Worm (Caenorhabditis elegans) whole organism, L4 larva: Measurements from ENCODE around the gene C14A4.7.

Experiments
- R02D3.7 ChIP-seq: fragments of 150-350 bp; sonication (generic microtip); optimal IDR thresholded peaks from 3 replicates; lab custom pipeline; 2014; ENCODE audit warnings: missing biosample characterization, missing genetic modification characterization
- Y105C5A.15 ChIP-seq: fragments of 200-800 bp; sonication (Bioruptor generic); IDR thresholded peaks from 2 replicates; pipeline ENCODE4 v1.3.6; 2022; ENCODE audit warnings: missing genetic modification characterization, missing compliant biosample characterization
- Y48G9A.11 ChIP-seq: fragments of 200-800 bp; sonication (Bioruptor generic); IDR thresholded peaks from 2 replicates; pipeline ENCODE4 v1.3.6; 2022; ENCODE audit warnings: missing genetic modification reagents, missing genetic modification characterization, missing compliant biosample characterization
- Y5F2A.4 ChIP-seq: fragments of 200-800 bp; sonication (Bioruptor generic); optimal IDR thresholded peaks from 2 replicates; lab custom pipeline; 2018; ENCODE audit warnings: mild to moderate bottlenecking, missing genetic modification characterization, missing compliant biosample characterization
- ZK337.2 ChIP-seq: fragments of 200-800 bp; sonication (Bioruptor generic); IDR thresholded peaks from 2 replicates; pipeline ENCODE4 v1.3.6; 2022; ENCODE audit warnings: missing genetic modification reagents, missing genetic modification characterization, missing compliant biosample characterization
- aha-1 ChIP-seq: fragments of 150-350 bp; peaks from one replicate; lab custom pipeline; 2014; ENCODE audit warnings: missing biosample characterization, missing genetic modification characterization
- ceh-20 ChIP-seq: fragments of 200-800 bp; sonication (Bioruptor generic); IDR thresholded peaks from 2 replicates; pipeline ENCODE4 v1.3.6; 2022; ENCODE audit warnings: missing genetic modification reagents, missing genetic modification characterization, missing compliant biosample characterization
- ceh-44 ChIP-seq: fragments of 200-800 bp; sonication (Bioruptor generic); IDR thresholded peaks from 2 replicates; pipeline ENCODE4 v1.3.6; 2022; ENCODE audit warnings: missing genetic modification reagents, missing genetic modification characterization, missing compliant biosample characterization
- ceh-62 ChIP-seq: sonication (generic microtip); optimal IDR thresholded peaks from 2 replicates; lab custom pipeline; 2017; ENCODE audit warnings: missing biosample characterization, missing genetic modification characterization
- ceh-82 ChIP-seq: sonication (generic microtip); optimal IDR thresholded peaks from 2 replicates; lab custom pipeline; 2017; ENCODE audit warnings: missing biosample characterization, missing genetic modification characterization
- ces-1 ChIP-seq: fragments of 150-350 bp; sonication (generic microtip); optimal IDR thresholded peaks from 4 replicates; lab custom pipeline; 2014; ENCODE audit warnings: missing biosample characterization, missing genetic modification reagents, missing genetic modification characterization
- ctbp-1 ChIP-seq: fragments of 200-800 bp; sonication (Bioruptor generic); IDR thresholded peaks from 2 replicates; pipeline ENCODE4 v1.3.6; 2022; ENCODE audit warnings: missing genetic modification reagents, missing genetic modification characterization, missing compliant biosample characterization
- daf-16 ChIP-seq, 3 experiments: sonication (generic microtip); optimal IDR thresholded peaks; 2 replicates each; lab custom pipeline; 2016 to 2017; ENCODE audit warnings: missing genetic modification characterization in 3 of 3, missing genetic modification reagents in 3 of 3, mild to moderate bottlenecking in 2 of 3, missing compliant biosample characterization in 2 of 3, missing biosample characterization in 1 of 3, moderate library complexity in 1 of 3
- daf-19 ChIP-seq: fragments of 200-800 bp; sonication (Bioruptor generic); conservative IDR thresholded peaks from 2 replicates; pipeline ENCODE4 v1.3.6; 2022; ENCODE audit warnings: missing genetic modification characterization, missing compliant biosample characterization
- dmd-6 ChIP-seq: fragments of 200-800 bp; sonication (Bioruptor generic); IDR thresholded peaks from 2 replicates; pipeline ENCODE4 v1.3.6; 2022; ENCODE audit warnings: missing genetic modification reagents, missing genetic modification characterization, missing compliant biosample characterization
- dve-1 ChIP-seq: sonication (generic microtip); optimal IDR thresholded peaks from 2 replicates; lab custom pipeline; 2017; ENCODE audit warnings: antibody characterized with exemption, mild to moderate bottlenecking, missing genetic modification characterization, missing compliant biosample characterization; ENCODE audit not compliant: insufficient read depth
- hif-1 ChIP-seq, 2 experiments: sonication (generic microtip); optimal IDR thresholded peaks; 2 replicates each; lab custom pipeline; 2016 to 2017; ENCODE audit warnings: missing compliant biosample characterization in 2 of 2, missing genetic modification characterization in 2 of 2, missing genetic modification reagents in 2 of 2, missing genotype in 2 of 2, mild to moderate bottlenecking in 1 of 2
- hlh-11 ChIP-seq: fragments of 200-800 bp; sonication (Bioruptor generic); optimal IDR thresholded peaks from 2 replicates; lab custom pipeline; 2018; ENCODE audit warnings: mild to moderate bottlenecking, missing genetic modification characterization, missing compliant biosample characterization
- hlh-30 ChIP-seq: sonication (generic microtip); optimal IDR thresholded peaks from 2 replicates; lab custom pipeline; 2017; ENCODE audit warnings: antibody characterized with exemption, mild to moderate bottlenecking, missing genetic modification characterization, missing compliant biosample characterization; ENCODE audit not compliant: insufficient read depth
- hmg-1.1 ChIP-seq: fragments of 200-800 bp; sonication (Bioruptor generic); IDR thresholded peaks from 2 replicates; pipeline ENCODE4 v1.3.6; 2022; ENCODE audit warnings: missing genetic modification reagents, missing genetic modification characterization, missing compliant biosample characterization
- lin-1 ChIP-seq: fragments of 200-800 bp; sonication (Bioruptor generic); IDR thresholded peaks from 2 replicates; pipeline ENCODE4 v1.3.6; 2022; ENCODE audit warnings: missing genetic modification reagents, missing genetic modification characterization, missing compliant biosample characterization
- lin-29 ChIP-seq: fragments of 200-800 bp; sonication (Bioruptor generic); IDR thresholded peaks from 2 replicates; pipeline ENCODE4 v1.3.6; 2022; ENCODE audit warnings: missing genetic modification reagents, missing genetic modification characterization, missing compliant biosample characterization
- lin-38 ChIP-seq: fragments of 200-800 bp; sonication (Bioruptor generic); IDR thresholded peaks from 2 replicates; pipeline ENCODE4 v1.3.6; 2022; ENCODE audit warnings: missing genetic modification reagents, missing genetic modification characterization, missing compliant biosample characterization
- lsy-2 ChIP-seq, 2 experiments: fragments of 150-350 bp in 1 of 2; sonication (generic microtip) in 1 of 2; optimal IDR thresholded peaks; 2 replicates each; lab custom pipeline; 2014 to 2017; ENCODE audit warnings: missing biosample characterization in 2 of 2, missing genetic modification characterization in 2 of 2
- madf-9 ChIP-seq: fragments of 200-800 bp; sonication (Bioruptor generic); conservative IDR thresholded peaks from 2 replicates; pipeline ENCODE4 v1.3.6; 2022; ENCODE audit warnings: missing genetic modification reagents, missing genetic modification characterization, missing compliant biosample characterization
- mes-2 ChIP-seq: sonication (generic microtip); optimal IDR thresholded peaks from 2 replicates; lab custom pipeline; 2016; ENCODE audit warnings: missing genotype, mild to moderate bottlenecking, missing genetic modification characterization, missing compliant biosample characterization; ENCODE audit not compliant: poor library complexity, severe bottlenecking
- mxl-2 ChIP-seq: fragments of 200-800 bp; sonication (Bioruptor generic); conservative IDR thresholded peaks from 2 replicates; pipeline ENCODE4 v1.3.6; 2022; ENCODE audit warnings: missing genetic modification reagents, missing genetic modification characterization, missing compliant biosample characterization
- nhr-10 ChIP-seq: fragments of 150-350 bp; optimal IDR thresholded peaks from 2 replicates; lab custom pipeline; 2014; ENCODE audit warnings: missing biosample characterization, missing genetic modification characterization
- nhr-28 ChIP-seq: fragments of 150-350 bp; optimal IDR thresholded peaks from 2 replicates; lab custom pipeline; 2014; ENCODE audit warnings: missing biosample characterization, missing genetic modification characterization
- nhr-48 ChIP-seq: sonication (generic microtip); optimal IDR thresholded peaks from 2 replicates; lab custom pipeline; 2016; ENCODE audit warnings: mild to moderate bottlenecking, missing genetic modification characterization, missing compliant biosample characterization
- pqm-1 ChIP-seq: sonication (generic microtip); optimal IDR thresholded peaks from 2 replicates; lab custom pipeline; 2017; ENCODE audit warnings: missing biosample characterization, missing genetic modification characterization
- rbr-2 ChIP-seq: sonication (generic microtip); optimal IDR thresholded peaks from 2 replicates; lab custom pipeline; 2016; ENCODE audit warnings: missing genotype, missing genetic modification characterization, missing compliant biosample characterization
- saeg-2 ChIP-seq: fragments of 200-800 bp; sonication (Bioruptor generic); IDR thresholded peaks from 2 replicates; pipeline ENCODE4 v1.3.6; 2022; ENCODE audit warnings: missing genetic modification reagents, missing genetic modification characterization, missing compliant biosample characterization
- snpc-4 ChIP-seq: fragments of 150-350 bp; optimal IDR thresholded peaks from 2 replicates; lab custom pipeline; 2014; ENCODE audit warnings: missing biosample characterization, missing genetic modification characterization
- spr-3 ChIP-seq: fragments of 200-800 bp; sonication (Bioruptor generic); optimal IDR thresholded peaks from 2 replicates; lab custom pipeline; 2018; ENCODE audit warnings: mild to moderate bottlenecking, missing genetic modification characterization, missing compliant biosample characterization
- unc-62 ChIP-seq, 3 experiments: fragments of 150-350 bp in 1 of 3; sonication (generic microtip); optimal IDR thresholded peaks in 2 of 3; peaks in 1 of 3; 1 replicate in 1 of 3; 2 replicates in 2 of 3; lab custom pipeline; 2014 to 2017; ENCODE audit warnings: missing biosample characterization in 3 of 3, missing genetic modification characterization in 3 of 3, missing genetic modification reagents in 3 of 3, missing genotype in 1 of 3
- ztf-11 ChIP-seq: fragments of 150-350 bp; optimal IDR thresholded peaks from 2 replicates; lab custom pipeline; 2014; ENCODE audit warnings: missing biosample characterization, missing genetic modification characterization

C14A4.7 gene

ce11 chrII:10602184-10602583, 5.8 kb upstream of the C14A4.7 start, which contains the start of gene srv-2:
TSS of gene srv-2 (minus strand) at chrII:10602284.
- TF ChIP-seq ceh-62 (tag; lab: Kevin White, UChicago): no peak

ce11 chrII:10598970-10599369, 2.6 kb upstream of the C14A4.7 start, which contains the start of gene C14A4.9:
TSS of gene C14A4.9 (plus strand) at chrII:10599337.
- TF ChIP-seq ctbp-1 (GFP tag; lab: Robert Waterston, UW): no peak
- no peak for TF ChIP-seq hmg-1.1 (GFP tag; lab: Robert Waterston, UW)
- no peak for TF ChIP-seq hif-1 (tag; optimal IDR thresholded peaks at IDR 0.05; lab: Kevin White, UChicago)
- no peak for TF ChIP-seq rbr-2
- no peak for TF ChIP-seq aha-1 (tag; lab: Kevin White, UChicago)
- TF ChIP-seq mxl-2 (GFP tag; lab: Robert Waterston, UW): no peak
- TF ChIP-seq R02D3.7 (tag; lab: Kevin White, UChicago): no peak
- no peak for TF ChIP-seq Y48G9A.11 (GFP tag; lab: Robert Waterston, UW)
- no peak for TF ChIP-seq ztf-11 (tag; lab: Kevin White, UChicago)
- no peak for TF ChIP-seq mes-2 (tag; lab: Kevin White, UChicago)

ce11 chrII:10598039-10598438, 1.7 kb upstream of the C14A4.7 start, which contains the start of gene C14A4.8:
TSS of gene C14A4.8 (minus strand) at chrII:10598139.
- no peak for TF ChIP-seq ceh-82 (tag; lab: Kevin White, UChicago)
- no peak for TF ChIP-seq lin-38
- no peak for TF ChIP-seq hlh-30
- peak in 1 of 2 experiments; percentile 83 for TF ChIP-seq unc-62 (GFP tag; optimal IDR thresholded peaks at IDR 0.05 in 1 of 2; lab: Kevin White, UChicago)
- TF ChIP-seq unc-62 (tag; optimal IDR thresholded peaks at IDR 0.05; lab: Kevin White, UChicago): no peak
- no peak for TF ChIP-seq ZK337.2
- no peak for TF ChIP-seq nhr-10 (tag; lab: Kevin White, UChicago)

ce11 chrII:10594758-10595157, 1.6 kb downstream of the C14A4.7 start, which contains the start of gene C14A4.6:
TSS of gene C14A4.6 (minus strand) at chrII:10594776.
- TF ChIP-seq daf-16 (GFP tag; optimal IDR thresholded peaks at IDR 0.05; lab: Kevin White, UChicago): no peak
- TF ChIP-seq daf-16 (tag; optimal IDR thresholded peaks at IDR 0.05; lab: Kevin White, UChicago): peak; percentile 76
- TF ChIP-seq lsy-2 (tag; optimal IDR thresholded peaks at IDR 0.05; lab: Kevin White, UChicago): no peak
- no peak for TF ChIP-seq ctbp-1 (GFP tag; lab: Robert Waterston, UW)
- no peak for TF ChIP-seq saeg-2
- no peak for TF ChIP-seq ceh-82 (tag; lab: Kevin White, UChicago)
- peak; percentile 88 for TF ChIP-seq pqm-1 (tag; lab: Kevin White, UChicago)
- TF ChIP-seq madf-9: no peak
- peak; percentile 47; the same call in 1 of the 2 replicates for TF ChIP-seq dmd-6 (GFP tag; lab: Robert Waterston, UW)
- no peak for TF ChIP-seq hif-1 (tag; optimal IDR thresholded peaks at IDR 0.05; lab: Kevin White, UChicago)
- TF ChIP-seq spr-3 (GFP tag; lab: Kevin White, UChicago): no peak
- TF ChIP-seq mes-2 (tag; lab: Kevin White, UChicago): peak; percentile 35
- TF ChIP-seq lin-29 (GFP tag; lab: Robert Waterston, UW): no peak
- no peak for TF ChIP-seq ceh-20 (GFP tag; lab: Robert Waterston, UW)
- peak; percentile 43 for TF ChIP-seq hlh-11 (tag; lab: Kevin White, UChicago)
- no peak for TF ChIP-seq Y5F2A.4 (GFP tag; lab: Kevin White, UChicago)
- peak; percentile 79 for TF ChIP-seq dve-1 (tag; lab: Kevin White, UChicago)
- peak; percentile 81 for TF ChIP-seq nhr-28 (tag; lab: Kevin White, UChicago)

ce11 chrII:10594312-10594711, 2.0 kb downstream of the C14A4.7 start:
- TF ChIP-seq nhr-48 (no peak), ctbp-1 (GFP tag; lab: Robert Waterston, UW) (no peak), madf-9 (no peak), lin-38 (no peak), ceh-44 (GFP tag; lab: Robert Waterston, UW) (no peak), daf-19 (GFP tag; lab: Robert Waterston, UW) (no peak), Y105C5A.15 (no peak), lin-29 (GFP tag; lab: Robert Waterston, UW) (no peak), daf-16 (GFP tag; optimal IDR thresholded peaks at IDR 0.05; lab: Kevin White, UChicago) (no peak), daf-16 (tag; optimal IDR thresholded peaks at IDR 0.05; lab: Kevin White, UChicago) (no peak), lin-1 (GFP tag; lab: Robert Waterston, UW) (no peak), ztf-11 (tag; lab: Kevin White, UChicago) (no peak), snpc-4 (tag; lab: Kevin White, UChicago) (no peak), ces-1 (GFP tag; lab: Kevin White, UChicago) (no peak)
